Worm (Caenorhabditis elegans) whole organism, mixed stage, embryonic: ENCODE data around the gene hbl-1.

Experiments used
- blmp-1 ChIP-seq: fragments of 150-350 bp; optimal IDR thresholded peaks from 2 replicates; lab custom pipeline; 2014; ENCODE audit warnings: missing biosample characterization, missing genetic modification characterization
- ceh-39 ChIP-seq: fragments of 150-350 bp; optimal IDR thresholded peaks from 2 replicates; lab custom pipeline; 2014; ENCODE audit warnings: missing biosample characterization, missing genetic modification characterization
- drap-1 ChIP-seq: fragments of 200-800 bp; sonication (Bioruptor generic); optimal IDR thresholded peaks from 3 replicates; lab custom pipeline; 2018; ENCODE audit warnings: mild to moderate bottlenecking, missing genetic modification characterization, missing compliant biosample characterization
- hlh-1 ChIP-seq: fragments of 150-350 bp; optimal IDR thresholded peaks from 2 replicates; lab custom pipeline; 2014; ENCODE audit warnings: missing biosample characterization, missing genetic modification reagents, missing genetic modification characterization
- lsy-2 ChIP-seq: fragments of 150-350 bp; optimal IDR thresholded peaks from 2 replicates; lab custom pipeline; 2014; ENCODE audit warnings: missing biosample characterization, missing genetic modification characterization
- mep-1 ChIP-seq: fragments of 150-350 bp; optimal IDR thresholded peaks from 2 replicates; lab custom pipeline; 2017; ENCODE audit warnings: missing biosample characterization, missing genetic modification reagents, missing genetic modification characterization, inconsistent platforms
- nhr-12 ChIP-seq: fragments of 150-350 bp; optimal IDR thresholded peaks from 2 replicates; lab custom pipeline; 2014; ENCODE audit warnings: missing biosample characterization, missing genetic modification characterization
- nhr-2 ChIP-seq: fragments of 150-350 bp; optimal IDR thresholded peaks from 2 replicates; lab custom pipeline; 2014; ENCODE audit warnings: missing biosample characterization, missing genetic modification characterization
- nhr-237 ChIP-seq: fragments of 150-350 bp; optimal IDR thresholded peaks from 2 replicates; lab custom pipeline; 2014; ENCODE audit warnings: missing biosample characterization, missing genetic modification characterization
- nhr-76 ChIP-seq: sonication (generic microtip); optimal IDR thresholded peaks from 2 replicates; lab custom pipeline; 2017; ENCODE audit warnings: missing biosample characterization, missing genetic modification characterization
- unc-120 ChIP-seq: sonication (generic microtip); optimal IDR thresholded peaks from 2 replicates; lab custom pipeline; 2017; ENCODE audit warnings: missing genetic modification characterization, missing compliant biosample characterization; ENCODE audit not compliant: poor library complexity, severe bottlenecking
- ztf-11 ChIP-seq: fragments of 150-350 bp; optimal IDR thresholded peaks from 2 replicates; lab custom pipeline; 2014; ENCODE audit warnings: missing biosample characterization, missing genetic modification characterization

ce11 chrX:5805872-5806472, 16.0 kb upstream of the hbl-1 start, which contains the start of gene F13D11.3:
- TF ChIP-seq nhr-237 (tag; lab: Kevin White, UChicago), result no peak
- peak; percentile 77 for TF ChIP-seq hlh-1 (tag; lab: Kevin White, UChicago)
- TF ChIP-seq mep-1 (tag; lab: Kevin White, UChicago), result no peak
- no peak for TF ChIP-seq blmp-1 (tag; lab: Kevin White, UChicago)
- no peak for TF ChIP-seq ztf-11 (tag; lab: Kevin White, UChicago)
- no peak for TF ChIP-seq drap-1 (GFP tag; lab: Kevin White, UChicago)
- no peak for TF ChIP-seq ceh-39
- TF ChIP-seq nhr-76, result no peak
- TF ChIP-seq lsy-2 (tag; lab: Kevin White, UChicago), result no peak
- no peak for TF ChIP-seq nhr-12
- TF ChIP-seq nhr-2 (tag; lab: Kevin White, UChicago), result no peak
- no peak for TF ChIP-seq unc-120
